Fruit fly (Drosophila melanogaster) whole organism, pupa: Measurements from ENCODE around the gene Slu7.
A peak's percentile ranks its signal among the peaks of the same experiment; 100 is the strongest.

Source experiments
- CG10348 ChIP-seq: fragments of 200-800 bp; sonication (Bioruptor generic); IDR thresholded peaks from 2 replicates; pipeline ENCODE4 v1.3.6; 2022; ENCODE audit warnings: missing biosample characterization, missing genetic modification characterization
- CG12605 ChIP-seq: fragments of 200-800 bp; sonication (Bioruptor generic); IDR thresholded peaks from 2 replicates; pipeline ENCODE4 v1.3.6; 2022; ENCODE audit warnings: missing biosample characterization, missing genetic modification characterization
- CG13204 ChIP-seq: fragments of 200-800 bp; sonication (Bioruptor generic); optimal IDR thresholded peaks from 2 replicates; lab custom pipeline; 2018; ENCODE audit warnings: missing biosample characterization, mild to moderate bottlenecking, missing genetic modification characterization, moderate library complexity
- CG14655 ChIP-seq: fragments of 200-800 bp; sonication (Bioruptor generic); optimal IDR thresholded peaks from 3 replicates; lab custom pipeline; 2017; ENCODE audit warnings: mild to moderate bottlenecking, missing biosample characterization, missing genetic modification reagents, missing genetic modification characterization
- CG15710 ChIP-seq: fragments of 200-800 bp; sonication (Bioruptor generic); optimal IDR thresholded peaks from 2 replicates; lab custom pipeline; 2018; ENCODE audit warnings: missing biosample characterization, mild to moderate bottlenecking, missing genetic modification characterization, moderate library complexity
- CG17806 ChIP-seq: fragments of 200-800 bp; sonication (Bioruptor generic); optimal IDR thresholded peaks from 2 replicates; lab custom pipeline; 2018; ENCODE audit warnings: missing biosample characterization, mild to moderate bottlenecking, missing genetic modification characterization, moderate library complexity
- CG32121 ChIP-seq: fragments of 200-800 bp; sonication (Bioruptor generic); IDR thresholded peaks from 2 replicates; pipeline ENCODE4 v1.3.6; 2022; ENCODE audit warnings: missing biosample characterization, missing genetic modification characterization
- CG34367 ChIP-seq: fragments of 200-800 bp; sonication (Bioruptor generic); optimal IDR thresholded peaks from 2 replicates; lab custom pipeline; 2018; ENCODE audit warnings: missing biosample characterization, mild to moderate bottlenecking, missing genetic modification characterization
- CG4496 ChIP-seq: fragments of 200-800 bp; sonication (Bioruptor generic); IDR thresholded peaks from 3 replicates; pipeline ENCODE4 v1.3.6; 2022; ENCODE audit warnings: missing biosample characterization, missing genetic modification characterization
- CG8159 ChIP-seq: fragments of 200-800 bp; sonication (Bioruptor generic); optimal IDR thresholded peaks from 3 replicates; lab custom pipeline; 2018; ENCODE audit warnings: missing biosample characterization, mild to moderate bottlenecking, missing genetic modification characterization, moderate library complexity
- CG8301 ChIP-seq: fragments of 200-800 bp; sonication (Bioruptor generic); optimal IDR thresholded peaks from 2 replicates; lab custom pipeline; 2018; ENCODE audit warnings: missing biosample characterization, mild to moderate bottlenecking, missing genetic modification characterization
- CG9948 ChIP-seq: fragments of 200-800 bp; sonication (Bioruptor generic); optimal IDR thresholded peaks from 2 replicates; lab custom pipeline; 2018; ENCODE audit warnings: missing biosample characterization, mild to moderate bottlenecking, missing genetic modification characterization, moderate library complexity
- D1 ChIP-seq: fragments of 200-800 bp; sonication (Bioruptor generic); optimal IDR thresholded peaks from 2 replicates; lab custom pipeline; 2018; ENCODE audit warnings: missing biosample characterization, mild to moderate bottlenecking, missing genetic modification characterization, moderate library complexity
- EcR ChIP-seq: fragments of 200-800 bp; sonication (Bioruptor generic); optimal IDR thresholded peaks from 3 replicates; lab custom pipeline; 2019; ENCODE audit warnings: missing biosample characterization, missing genetic modification characterization, mild to moderate bottlenecking, moderate library complexity, missing genetic modification reagents
- Ets98B ChIP-seq: fragments of 200-800 bp; sonication (Bioruptor generic); IDR thresholded peaks from 2 replicates; pipeline ENCODE4 v1.3.6; 2022; ENCODE audit warnings: missing biosample characterization, missing genetic modification characterization
- Pif1A ChIP-seq: fragments of 200-800 bp; sonication (Bioruptor generic); optimal IDR thresholded peaks from 3 replicates; lab custom pipeline; 2016; ENCODE audit warnings: missing biosample characterization, missing genetic modification characterization
- Pif1B ChIP-seq: fragments of 200-800 bp; sonication (Bioruptor generic); optimal IDR thresholded peaks from 3 replicates; lab custom pipeline; 2016; ENCODE audit warnings: missing biosample characterization, missing genetic modification characterization
- Snoo ChIP-seq: fragments of 200-800 bp; sonication (Bioruptor generic); optimal IDR thresholded peaks from 3 replicates; lab custom pipeline; 2017; ENCODE audit warnings: missing biosample characterization, mild to moderate bottlenecking, missing genetic modification characterization, inconsistent platforms
- fd96Ca ChIP-seq: fragments of 200-800 bp; sonication (Bioruptor generic); IDR thresholded peaks from 3 replicates; pipeline ENCODE4 v1.3.6; 2022; ENCODE audit warnings: missing biosample characterization, missing genetic modification characterization
- gl ChIP-seq: fragments of 200-800 bp; sonication (Bioruptor generic); optimal IDR thresholded peaks from 2 replicates; lab custom pipeline; 2018; ENCODE audit warnings: missing biosample characterization, mild to moderate bottlenecking, missing genetic modification characterization
- rn ChIP-seq: fragments of 200-800 bp; sonication (Bioruptor generic); IDR thresholded peaks from 2 replicates; pipeline ENCODE4 v1.3.6; 2022; ENCODE audit warnings: missing biosample characterization, missing genetic modification characterization

Slu7 gene

DNA sequence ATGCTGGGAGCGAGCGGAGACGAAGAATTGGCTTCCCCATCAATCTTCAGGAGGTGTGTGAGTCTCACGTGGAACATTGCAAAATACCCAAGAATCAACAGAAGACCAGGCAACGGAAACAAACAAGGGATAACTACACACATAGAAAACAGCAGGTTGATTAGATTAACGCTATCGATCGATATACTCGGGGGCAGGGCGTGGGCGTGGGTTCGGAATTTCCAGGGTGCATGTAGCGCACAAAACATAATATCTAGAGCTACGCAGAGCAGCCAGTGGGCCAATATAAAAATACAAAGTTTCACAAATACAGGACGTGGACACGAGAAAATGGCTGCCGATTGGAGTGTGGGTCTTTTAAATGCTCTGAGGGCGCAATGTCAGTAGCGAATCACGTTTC is 20.5 kb upstream of the Slu7 start:
- TF ChIP-seq Snoo (tag; lab: Kevin White, UChicago) (no peak), rn (no peak), CG4496 (GFP tag; lab: Robert Waterston, UW) (no peak), CG34367 (tag; lab: Kevin White, UChicago) (no peak), Ets98B (GFP tag; lab: Robert Waterston, UW) (no peak), CG12605 (GFP tag; lab: Robert Waterston, UW) (no peak), CG15710 (tag; lab: Kevin White, UChicago) (no peak), D1 (tag; lab: Kevin White, UChicago) (no peak), CG13204 (GFP tag; lab: Kevin White, UChicago) (no peak), CG8301 (no peak)

dm6 chr3R:29055710-29056109 is 16.8 kb upstream of the Slu7 start, which contains the start of gene Sirt7:
Sirt7 (plus strand) TSS chr3R:29055927.
- TF ChIP-seq CG4496 (GFP tag; lab: Robert Waterston, UW), result peak; percentile 89
- peak; percentile 66 for TF ChIP-seq CG17806 (tag; lab: Kevin White, UChicago)
- no peak for TF ChIP-seq CG10348 (GFP tag; lab: Robert Waterston, UW)
- peak; percentile 87 for TF ChIP-seq CG12605 (GFP tag; lab: Robert Waterston, UW)
- TF ChIP-seq CG14655 (GFP tag; lab: Kevin White, UChicago), result peak; percentile 82
- no peak for TF ChIP-seq Pif1B (GFP tag; lab: Kevin White, UChicago)
- no peak for TF ChIP-seq Pif1A (GFP tag; lab: Kevin White, UChicago)
- peak; percentile 67 for TF ChIP-seq Snoo (tag; lab: Kevin White, UChicago)
- TF ChIP-seq CG8301, result no peak
- no peak for TF ChIP-seq D1 (tag; lab: Kevin White, UChicago)
- TF ChIP-seq CG15710 (tag; lab: Kevin White, UChicago), result peak; percentile 73
- TF ChIP-seq CG34367 (tag; lab: Kevin White, UChicago), result peak; percentile 83
- peak; percentile 89 for TF ChIP-seq fd96Ca
- TF ChIP-seq CG13204 (GFP tag; lab: Kevin White, UChicago), result no peak
- TF ChIP-seq CG32121 (GFP tag; lab: Robert Waterston, UW), result peak; percentile 85
- peak; percentile 78 for TF ChIP-seq gl (tag; lab: Kevin White, UChicago)
- TF ChIP-seq Ets98B (GFP tag; lab: Robert Waterston, UW), result peak; percentile 82
- TF ChIP-seq CG9948 (tag; lab: Kevin White, UChicago), result peak; percentile 64
- peak; percentile 56; the same call in 1 of the 2 replicates for TF ChIP-seq rn
- TF ChIP-seq EcR (GFP tag; lab: Kevin White, UChicago), result no peak
- peak; percentile 77 for TF ChIP-seq CG8159 (tag; lab: Kevin White, UChicago)

DNA sequence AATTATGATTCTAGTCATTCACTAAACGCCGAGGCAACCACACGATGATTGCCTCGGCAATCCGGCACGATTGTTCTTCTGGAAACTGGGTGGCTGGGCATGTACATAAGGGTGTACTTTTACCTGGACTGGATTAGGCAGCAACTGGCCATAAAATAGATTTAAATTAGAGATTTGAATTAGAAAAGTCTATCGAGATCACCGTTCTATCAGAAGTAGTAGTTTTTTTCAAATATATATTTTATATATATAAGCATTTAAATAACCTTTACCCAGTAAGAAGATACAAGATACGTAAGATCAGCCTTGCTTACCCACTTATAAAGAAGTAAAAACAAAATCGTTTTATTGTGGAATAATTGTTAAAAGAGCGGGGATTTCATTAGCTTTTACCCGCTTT is 15.2 kb upstream of the Slu7 start, which contains the start of gene CG11843:
Gene CG11843, plus strand, starts transcription at position 301 of the 400 bp plus-strand sequence.
- TF ChIP-seq Ets98B (GFP tag; lab: Robert Waterston, UW) (no peak), Pif1A (GFP tag; lab: Kevin White, UChicago) (no peak), CG12605 (GFP tag; lab: Robert Waterston, UW) (no peak), Pif1B (GFP tag; lab: Kevin White, UChicago) (no peak), CG32121 (GFP tag; lab: Robert Waterston, UW) (no peak), CG8301 (no peak), CG34367 (tag; lab: Kevin White, UChicago) (no peak), fd96Ca (no peak), gl (tag; lab: Kevin White, UChicago) (no peak), Snoo (tag; lab: Kevin White, UChicago) (no peak), CG14655 (GFP tag; lab: Kevin White, UChicago) (no peak)

DNA sequence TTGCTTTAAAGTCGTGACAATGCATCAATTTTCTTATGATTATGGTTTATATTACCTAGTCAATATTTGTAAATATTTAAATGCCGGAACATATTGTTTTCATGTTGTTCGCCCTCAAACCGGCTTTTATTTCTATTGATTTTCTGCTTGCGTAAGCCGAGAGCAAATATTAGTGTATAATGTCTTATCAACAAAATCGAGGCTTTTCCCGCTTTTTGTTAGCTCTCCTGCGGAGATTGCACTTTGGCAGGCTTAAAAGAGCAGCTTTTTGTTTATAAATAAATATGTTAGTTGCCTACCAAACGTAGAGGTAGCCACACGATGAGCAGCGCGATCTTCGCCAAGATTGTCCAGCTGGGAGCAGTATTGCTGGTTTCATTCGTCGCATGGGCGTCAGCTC is 13.5 kb upstream of the Slu7 start, which contains the start of gene CG11842:
Gene CG11842, plus strand, starts transcription at position 301 of the 400 bp plus-strand sequence.
- TF ChIP-seq CG13204 (GFP tag; lab: Kevin White, UChicago) (no peak), CG15710 (tag; lab: Kevin White, UChicago) (no peak), CG8301 (no peak), CG12605 (GFP tag; lab: Robert Waterston, UW) (no peak)

dm6 chr3R:29050756-29051155 is 11.9 kb upstream of the Slu7 start, which contains the start of gene CG11841:
CG11841 (plus strand) TSS chr3R:29051056.
- TF ChIP-seq CG12605 (GFP tag; lab: Robert Waterston, UW), result no peak
- TF ChIP-seq D1 (tag; lab: Kevin White, UChicago), result no peak
- TF ChIP-seq, all 21 proteins: peak for 0

dm6 chr3R:29049055-29049722 is 10.3 kb upstream of the Slu7 start, which contains the start of gene CG11837:
CG11837 (plus strand) TSS chr3R:29049493.
- TF ChIP-seq fd96Ca (no peak), CG8301 (no peak), CG8159 (tag; lab: Kevin White, UChicago) (no peak), Pif1A (GFP tag; lab: Kevin White, UChicago) (no peak), Ets98B (GFP tag; lab: Robert Waterston, UW) (no peak), D1 (tag; lab: Kevin White, UChicago) (no peak), CG15710 (tag; lab: Kevin White, UChicago) (no peak), CG14655 (GFP tag; lab: Kevin White, UChicago) (no peak), Snoo (tag; lab: Kevin White, UChicago) (no peak), CG12605 (GFP tag; lab: Robert Waterston, UW) (no peak), CG34367 (tag; lab: Kevin White, UChicago) (no peak), CG9948 (tag; lab: Kevin White, UChicago) (no peak), Pif1B (GFP tag; lab: Kevin White, UChicago) (no peak)
